Fruit fly (Drosophila melanogaster) Kc167 (cell line): ENCODE data around the gene Rcd7.

Experiments
- Myc ChIP-seq: fragments of >200 bp; optimal IDR thresholded peaks from 2 replicates; lab custom pipeline; 2017; ENCODE audit warnings: missing external identifiers
- Sin3A ChIP-seq: fragments of >200 bp; optimal IDR thresholded peaks from 2 replicates; lab custom pipeline; 2018; ENCODE audit warnings: missing external identifiers
- h ChIP-seq: fragments of >200 bp; optimal IDR thresholded peaks from 3 replicates; lab custom pipeline; 2018; ENCODE audit warnings: missing external identifiers
- psq ChIP-seq: fragments of >200 bp; optimal IDR thresholded peaks from 2 replicates; lab custom pipeline; 2017; ENCODE audit warnings: missing external identifiers
- ttk ChIP-seq: sonication (Bioruptor generic); optimal IDR thresholded peaks from 2 replicates; lab custom pipeline; 2017; ENCODE audit warnings: missing external identifiers

dm6 chr3L:19584369-19584915 lies 39.5 kb downstream of the Rcd7 start, which contains the start of gene Shal:
- TF ChIP-seq psq (lab: Kevin White, UChicago) (no peak), h (lab: Kevin White, UChicago) (no peak), Sin3A (lab: Kevin White, UChicago) (no peak), ttk (lab: Kevin White, UChicago) (no peak), Myc (no peak)
